Worm (Caenorhabditis elegans) whole organism, L1 larva: Measurements from ENCODE around the gene C13F10.7.

Source experiments
- C16A3.4 ChIP-seq: fragments of 150-350 bp; optimal IDR thresholded peaks from 2 replicates; lab custom pipeline; 2014; ENCODE audit warnings: missing biosample characterization, missing genetic modification characterization
- F16B12.6 ChIP-seq: fragments of 150-350 bp; optimal IDR thresholded peaks from 2 replicates; lab custom pipeline; 2014; ENCODE audit warnings: missing biosample characterization, missing genetic modification characterization
- aly-2 ChIP-seq: fragments of 150-350 bp; optimal IDR thresholded peaks from 2 replicates; lab custom pipeline; 2014; ENCODE audit warnings: missing biosample characterization, missing genetic modification characterization
- ama-1 ChIP-seq: fragments of 150-350 bp; optimal IDR thresholded peaks from 2 replicates; lab custom pipeline; 2014
- blmp-1 ChIP-seq: fragments of 150-350 bp; optimal IDR thresholded peaks from 2 replicates; lab custom pipeline; 2014; ENCODE audit warnings: missing biosample characterization, missing genetic modification characterization
- ceh-8 ChIP-seq: fragments of 200-800 bp; sonication (Bioruptor generic); optimal IDR thresholded peaks from 2 replicates; lab custom pipeline; 2018; ENCODE audit warnings: mild to moderate bottlenecking, missing genetic modification characterization, moderate library complexity, missing compliant biosample characterization
- ceh-82 ChIP-seq, 3 experiments: fragments of 150-350 bp in 1 of 3; sonication (generic microtip) in 2 of 3; optimal IDR thresholded peaks; 2 replicates each; lab custom pipeline; 2014 to 2017; ENCODE audit warnings: missing biosample characterization in 3 of 3, missing genetic modification characterization in 3 of 3
- ceh-90 ChIP-seq: sonication (generic microtip); optimal IDR thresholded peaks from 2 replicates; lab custom pipeline; 2016; ENCODE audit warnings: missing genetic modification characterization, missing compliant biosample characterization
- dpl-1 ChIP-seq, 3 experiments: fragments of 150-350 bp in 2 of 3; sonication (generic microtip) in 1 of 3; optimal IDR thresholded peaks; 2 replicates each; lab custom pipeline; 2014 to 2017; ENCODE audit warnings: missing biosample characterization in 3 of 3, missing genetic modification characterization in 3 of 3, missing genetic modification reagents in 3 of 3
- efl-1 ChIP-seq, 4 experiments: fragments of 150-350 bp; optimal IDR thresholded peaks in 3 of 4; peaks in 1 of 4; 1 replicate in 1 of 4; 2 replicates in 3 of 4; lab custom pipeline; 2014; ENCODE audit warnings: missing biosample characterization in 2 of 4, missing genetic modification characterization in 2 of 4, missing genetic modification reagents in 2 of 4
- egl-13 ChIP-seq: sonication (generic microtip); optimal IDR thresholded peaks from 2 replicates; lab custom pipeline; 2016; ENCODE audit warnings: missing genotype, missing genetic modification reagents, missing genetic modification characterization, missing compliant biosample characterization
- egl-27 ChIP-seq, 2 experiments: fragments of 150-350 bp in 1 of 2; sonication (generic microtip); optimal IDR thresholded peaks; 3 replicates each; lab custom pipeline; 2017 to 2018; ENCODE audit warnings: missing biosample characterization in 2 of 2, missing genetic modification characterization in 2 of 2, missing genetic modification reagents in 2 of 2
- elt-2 ChIP-seq: sonication (generic microtip); optimal IDR thresholded peaks from 2 replicates; lab custom pipeline; 2016; ENCODE audit warnings: missing genetic modification characterization, mild to moderate bottlenecking, inconsistent platforms, missing compliant biosample characterization, missing genetic modification reagents
- elt-3 ChIP-seq, 6 experiments: fragments of 150-350 bp in 1 of 6; sonication (generic microtip); optimal IDR thresholded peaks; 2 replicates each; lab custom pipeline; 2017 to 2018; ENCODE audit warnings: missing biosample characterization in 6 of 6, missing genetic modification characterization in 6 of 6, inconsistent platforms in 1 of 6
- fkh-10 ChIP-seq: sonication (generic microtip); optimal IDR thresholded peaks from 2 replicates; lab custom pipeline; 2017; ENCODE audit warnings: missing biosample characterization, missing genetic modification reagents, missing genetic modification characterization
- fkh-4 ChIP-seq: sonication (generic microtip); optimal IDR thresholded peaks from 2 replicates; lab custom pipeline; 2016; ENCODE audit warnings: missing compliant biosample characterization, missing genetic modification characterization, borderline replicate concordance
- fos-1 ChIP-seq: fragments of 150-350 bp; optimal IDR thresholded peaks from 2 replicates; lab custom pipeline; 2014; ENCODE audit warnings: missing biosample characterization, missing genetic modification characterization
- grh-1 ChIP-seq: fragments of 200-800 bp; sonication (Bioruptor generic); IDR thresholded peaks from 2 replicates; pipeline ENCODE4 v1.3.6; 2022; ENCODE audit warnings: missing genetic modification reagents, missing genetic modification characterization, missing compliant biosample characterization
- hpl-2 ChIP-seq: fragments of 150-350 bp; optimal IDR thresholded peaks from 2 replicates; lab custom pipeline; 2014; ENCODE audit warnings: missing biosample characterization, missing genetic modification reagents, missing genetic modification characterization
- irx-1 ChIP-seq: sonication (generic microtip); optimal IDR thresholded peaks from 2 replicates; lab custom pipeline; 2016; ENCODE audit warnings: missing genetic modification characterization, missing compliant biosample characterization
- isw-1 ChIP-seq: fragments of 200-800 bp; sonication (Bioruptor generic); IDR thresholded peaks from 2 replicates; pipeline ENCODE4 v1.3.6; 2022; ENCODE audit warnings: missing genetic modification characterization, missing compliant biosample characterization
- lin-13 ChIP-seq: fragments of 150-350 bp; optimal IDR thresholded peaks from 2 replicates; lab custom pipeline; 2014; ENCODE audit warnings: missing biosample characterization, missing genetic modification reagents, missing genetic modification characterization
- lin-15B ChIP-seq: fragments of 150-350 bp; sonication (generic microtip); optimal IDR thresholded peaks from 3 replicates; lab custom pipeline; 2014; ENCODE audit warnings: missing biosample characterization, missing genetic modification characterization
- lin-35 ChIP-seq, 2 experiments: fragments of 150-350 bp; optimal IDR thresholded peaks; 2 replicates each; lab custom pipeline; 2014; ENCODE audit warnings: missing biosample characterization in 2 of 2, missing genetic modification characterization in 2 of 2, missing genetic modification reagents in 2 of 2
- lir-3 ChIP-seq: sonication (generic microtip); optimal IDR thresholded peaks from 2 replicates; lab custom pipeline; 2016; ENCODE audit warnings: mild to moderate bottlenecking, missing genetic modification characterization, moderate library complexity, missing compliant biosample characterization; ENCODE audit not compliant: poor library complexity
- lsy-2 ChIP-seq, 2 experiments: fragments of 150-350 bp; optimal IDR thresholded peaks; 2 replicates each; lab custom pipeline; 2014; ENCODE audit warnings: missing biosample characterization in 2 of 2, missing genetic modification characterization in 2 of 2
- mab-9 ChIP-seq: fragments of 200-800 bp; sonication (Bioruptor generic); IDR thresholded peaks from 2 replicates; pipeline ENCODE4 v1.3.6; 2022; ENCODE audit warnings: missing genetic modification reagents, missing genetic modification characterization, missing compliant biosample characterization
- mef-2 ChIP-seq: fragments of 150-350 bp; optimal IDR thresholded peaks from 2 replicates; lab custom pipeline; 2014; ENCODE audit warnings: missing biosample characterization, missing genetic modification characterization
- nhr-11 ChIP-seq: fragments of 150-350 bp; optimal IDR thresholded peaks from 2 replicates; lab custom pipeline; 2014; ENCODE audit warnings: missing biosample characterization, missing genetic modification characterization
- nhr-19 ChIP-seq: fragments of 200-800 bp; sonication (Bioruptor generic); conservative IDR thresholded peaks from 2 replicates; pipeline ENCODE4 v1.3.6; 2022; ENCODE audit warnings: missing genetic modification characterization, missing compliant biosample characterization
- nhr-20 ChIP-seq: sonication (generic microtip); optimal IDR thresholded peaks from 2 replicates; lab custom pipeline; 2016; ENCODE audit warnings: mild to moderate bottlenecking, missing genetic modification characterization, missing compliant biosample characterization
- nhr-237 ChIP-seq: fragments of 150-350 bp; optimal IDR thresholded peaks from 2 replicates; lab custom pipeline; 2014; ENCODE audit warnings: missing biosample characterization, missing genetic modification characterization
- nhr-28 ChIP-seq: fragments of 150-350 bp; optimal IDR thresholded peaks from 2 replicates; lab custom pipeline; 2014; ENCODE audit warnings: missing biosample characterization, missing genetic modification characterization
- nhr-47 ChIP-seq: sonication (generic microtip); optimal IDR thresholded peaks from 2 replicates; lab custom pipeline; 2016; ENCODE audit warnings: mild to moderate bottlenecking, missing genetic modification characterization, moderate library complexity, missing compliant biosample characterization
- nhr-76 ChIP-seq: sonication (generic microtip); optimal IDR thresholded peaks from 2 replicates; lab custom pipeline; 2017; ENCODE audit warnings: missing biosample characterization, missing genetic modification characterization
- nhr-77 ChIP-seq: fragments of 150-350 bp; optimal IDR thresholded peaks from 2 replicates; lab custom pipeline; 2014; ENCODE audit warnings: missing biosample characterization, missing genetic modification characterization
- nhr-85 ChIP-seq: sonication (generic microtip); peaks from one replicate; lab custom pipeline; 2016; ENCODE audit warnings: missing genetic modification characterization, inconsistent platforms, missing compliant biosample characterization
- pax-3 ChIP-seq: fragments of 200-800 bp; sonication (Bioruptor generic); optimal IDR thresholded peaks from 2 replicates; lab custom pipeline; 2018; ENCODE audit warnings: mild to moderate bottlenecking, missing genetic modification characterization, moderate library complexity, missing compliant biosample characterization
- rnt-1 ChIP-seq: sonication (generic microtip); optimal IDR thresholded peaks from 2 replicates; lab custom pipeline; 2016; ENCODE audit warnings: mild to moderate bottlenecking, missing genetic modification characterization, moderate library complexity, missing compliant biosample characterization
- skn-1 ChIP-seq: fragments of 150-350 bp; optimal IDR thresholded peaks from 2 replicates; lab custom pipeline; 2014; ENCODE audit warnings: missing biosample characterization, missing genetic modification characterization
- snpc-4 ChIP-seq: fragments of 150-350 bp; optimal IDR thresholded peaks from 2 replicates; lab custom pipeline; 2014; ENCODE audit warnings: missing biosample characterization, missing genetic modification characterization
- snu-23 ChIP-seq: sonication (generic microtip); optimal IDR thresholded peaks from 2 replicates; lab custom pipeline; 2016; ENCODE audit warnings: missing genetic modification characterization, missing compliant biosample characterization
- sox-4 ChIP-seq: sonication (generic microtip); optimal IDR thresholded peaks from 2 replicates; lab custom pipeline; 2016; ENCODE audit warnings: missing genetic modification characterization, missing compliant biosample characterization
- sptf-1 ChIP-seq: fragments of 150-350 bp; optimal IDR thresholded peaks from 2 replicates; lab custom pipeline; 2014; ENCODE audit warnings: missing biosample characterization, missing genetic modification characterization
- sup-37 ChIP-seq: fragments of 200-800 bp; sonication (Bioruptor generic); optimal IDR thresholded peaks from 2 replicates; lab custom pipeline; 2018; ENCODE audit warnings: mild to moderate bottlenecking, missing genetic modification characterization, missing compliant biosample characterization
- tbx-2 ChIP-seq: sonication (generic microtip); optimal IDR thresholded peaks from 2 replicates; lab custom pipeline; 2016; ENCODE audit warnings: missing genetic modification characterization, missing compliant biosample characterization
- unc-130 ChIP-seq: fragments of 150-350 bp; optimal IDR thresholded peaks from 2 replicates; lab custom pipeline; 2017; ENCODE audit warnings: missing biosample characterization, missing genetic modification characterization, inconsistent platforms
- unc-86 ChIP-seq: sonication (generic microtip); optimal IDR thresholded peaks from 2 replicates; lab custom pipeline; 2016; ENCODE audit warnings: missing genetic modification characterization, missing compliant biosample characterization
- vab-15 ChIP-seq: sonication (generic microtip); optimal IDR thresholded peaks from 2 replicates; lab custom pipeline; 2017; ENCODE audit warnings: missing genotype, mild to moderate bottlenecking, missing genetic modification characterization, missing compliant biosample characterization
- xbp-1 ChIP-seq: sonication (generic microtip); optimal IDR thresholded peaks from 2 replicates; lab custom pipeline; 2016; ENCODE audit warnings: missing genetic modification characterization, missing compliant biosample characterization
- zag-1 ChIP-seq: fragments of 150-350 bp; optimal IDR thresholded peaks from 2 replicates; lab custom pipeline; 2014; ENCODE audit warnings: missing biosample characterization, missing genetic modification characterization
- ztf-11 ChIP-seq, 2 experiments: sonication (generic microtip); optimal IDR thresholded peaks; 2 replicates each; lab custom pipeline; 2016 to 2017; ENCODE audit warnings: missing genetic modification characterization in 2 of 2, missing biosample characterization in 1 of 2, missing compliant biosample characterization in 1 of 2
- ztf-4 ChIP-seq: fragments of 150-350 bp; optimal IDR thresholded peaks from 2 replicates; lab custom pipeline; 2014; ENCODE audit warnings: missing biosample characterization, missing genetic modification characterization

Gene C13F10.7

ce11 chrV:7237133-7237532, 14.1 kb upstream of the C13F10.7 start, which contains the start of gene hyls-1:
TSS of gene hyls-1 (plus strand) at chrV:7237381.
- TF ChIP-seq sup-37 (GFP tag; lab: Kevin White, UChicago), result peak; percentile 35
- peak; percentile 15 for TF ChIP-seq elt-2 (tag; lab: Kevin White, UChicago)
- TF ChIP-seq mef-2, result no peak
- TF ChIP-seq fkh-10, result peak; percentile 37
- TF ChIP-seq rnt-1 (tag; lab: Kevin White, UChicago), result peak; percentile 90
- peak in 1 of 2 experiments; percentile 51 for TF ChIP-seq ztf-11 (tag; optimal IDR thresholded peaks at IDR 0.05; lab: Kevin White, UChicago)
- TF ChIP-seq irx-1 (tag; lab: Kevin White, UChicago), result peak; percentile 86
- peak; percentile 63 for TF ChIP-seq snpc-4 (tag; lab: Kevin White, UChicago)
- peak; percentile 91 for TF ChIP-seq nhr-20 (tag; lab: Kevin White, UChicago)
- TF ChIP-seq egl-27 (tag; optimal IDR thresholded peaks at IDR 0.05; lab: Kevin White, UChicago), result no peak
- TF ChIP-seq nhr-77, result peak; percentile 59
- peak in 2 of 6 experiments; percentile 65 to 85 for TF ChIP-seq elt-3 (tag; optimal IDR thresholded peaks at IDR 0.05; lab: Kevin White, UChicago)
- TF ChIP-seq ceh-8 (GFP tag; lab: Kevin White, UChicago), result peak; percentile 44
- peak; percentile 75 for TF ChIP-seq hpl-2 (GFP tag; lab: Kevin White, UChicago)
- no peak for TF ChIP-seq sptf-1 (tag; lab: Kevin White, UChicago)
- TF ChIP-seq nhr-237 (tag; lab: Kevin White, UChicago), result peak; percentile 51
- peak; percentile 88 for TF ChIP-seq tbx-2
- TF ChIP-seq C16A3.4 (tag; lab: Kevin White, UChicago), result peak; percentile 89
- peak; percentile 89 for TF ChIP-seq lin-15B
- TF ChIP-seq fkh-4 (tag; lab: Kevin White, UChicago), result peak; percentile 28
- TF ChIP-seq blmp-1, result peak; percentile 73
- TF ChIP-seq nhr-19 (GFP tag; lab: Robert Waterston, UW), result peak; percentile 91
- TF ChIP-seq aly-2 (tag; lab: Kevin White, UChicago), result peak; percentile 32
- TF ChIP-seq nhr-76, result no peak
- TF ChIP-seq grh-1 (GFP tag; lab: Robert Waterston, UW), result peak; percentile 77
- TF ChIP-seq unc-130, result peak; percentile 78
- peak; percentile 92 for TF ChIP-seq snu-23 (GFP tag; lab: Kevin White, UChicago)
- peak; percentile 94 to 95 (median 95) for TF ChIP-seq dpl-1 (GFP tag; optimal IDR thresholded peaks at IDR 0.05; lab: Kevin White, UChicago)
- peak; percentile 69 for TF ChIP-seq egl-13 (tag; lab: Kevin White, UChicago)
- peak; percentile 95 for TF ChIP-seq skn-1 (tag; lab: Kevin White, UChicago)
- no peak for TF ChIP-seq zag-1 (tag; lab: Kevin White, UChicago)
- peak; percentile 40 for TF ChIP-seq F16B12.6 (tag; lab: Kevin White, UChicago)
- TF ChIP-seq nhr-85 (tag; lab: Kevin White, UChicago), result peak; percentile 94
- TF ChIP-seq lin-13 (GFP tag; lab: Kevin White, UChicago), result peak; percentile 82
- TF ChIP-seq fos-1 (tag; lab: Kevin White, UChicago), result peak; percentile 52
- TF ChIP-seq nhr-47 (tag; lab: Kevin White, UChicago), result peak; percentile 92
- TF ChIP-seq unc-86 (tag; lab: Kevin White, UChicago), result peak; percentile 81
- TF ChIP-seq ceh-82 (tag; optimal IDR thresholded peaks at IDR 0.05; lab: Kevin White, UChicago), result peak; percentile 62 to 92 (median 77)
- no peak for TF ChIP-seq ama-1
- TF ChIP-seq xbp-1 (tag; lab: Kevin White, UChicago), result peak; percentile 88
- TF ChIP-seq isw-1, result peak; percentile 88
- peak; percentile 38 for TF ChIP-seq ztf-4 (tag; lab: Kevin White, UChicago)
- TF ChIP-seq mab-9 (GFP tag; lab: Robert Waterston, UW), result no peak
- peak; percentile 74 for TF ChIP-seq lir-3 (tag; lab: Kevin White, UChicago)
- TF ChIP-seq vab-15 (tag; lab: Kevin White, UChicago), result peak; percentile 2
- no peak for TF ChIP-seq nhr-28
- no peak for TF ChIP-seq ceh-90 (tag; lab: Kevin White, UChicago)
- peak; percentile 96 to 98 for TF ChIP-seq efl-1 (optimal IDR thresholded peaks at IDR 0.05; lab: Kevin White, UChicago)
- peak; percentile 96 to 100 for TF ChIP-seq efl-1 (GFP tag; optimal IDR thresholded peaks at IDR 0.05 in 1 of 2; lab: Kevin White, UChicago)
- TF ChIP-seq nhr-11 (tag; lab: Kevin White, UChicago), result peak; percentile 48
- peak; percentile 94 to 97 for TF ChIP-seq lin-35 (GFP tag; optimal IDR thresholded peaks at IDR 0.05; lab: Kevin White, UChicago)
- peak; percentile 8 for TF ChIP-seq sox-4 (tag; lab: Kevin White, UChicago)
- peak; percentile 88 for TF ChIP-seq lsy-2 (tag; optimal IDR thresholded peaks at IDR 0.05; lab: Kevin White, UChicago)
- TF ChIP-seq pax-3, result no peak
